Worm (Caenorhabditis elegans): ENCODE measurements around the gene F14H8.2.

F14H8.2 gene

DNA sequence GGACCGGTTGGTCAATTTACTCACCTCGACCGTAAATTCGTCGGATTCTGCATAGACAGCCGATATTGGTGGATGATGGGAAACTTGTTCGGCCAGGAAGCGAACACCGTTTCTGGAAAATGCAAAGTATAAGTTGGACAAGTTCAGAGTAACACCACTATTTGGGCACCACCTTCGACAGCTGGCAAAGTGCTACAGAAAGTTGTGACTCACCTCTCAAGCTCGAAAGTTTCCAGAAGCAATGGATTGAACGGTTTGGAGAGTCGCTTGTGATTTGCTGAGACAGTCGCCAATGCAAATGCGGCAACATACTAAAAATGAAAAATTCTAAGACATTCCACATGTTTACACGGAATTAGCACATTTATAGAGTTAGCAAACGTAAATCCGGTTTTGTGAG, 6.8 kb downstream of the F14H8.2 start:
- TF ChIP-seq aha-1 (tag), result peak; percentile 90
- TF ChIP-seq lin-1 (GFP tag; IDR thresholded peaks at IDR 0.05), result no peak

DNA sequence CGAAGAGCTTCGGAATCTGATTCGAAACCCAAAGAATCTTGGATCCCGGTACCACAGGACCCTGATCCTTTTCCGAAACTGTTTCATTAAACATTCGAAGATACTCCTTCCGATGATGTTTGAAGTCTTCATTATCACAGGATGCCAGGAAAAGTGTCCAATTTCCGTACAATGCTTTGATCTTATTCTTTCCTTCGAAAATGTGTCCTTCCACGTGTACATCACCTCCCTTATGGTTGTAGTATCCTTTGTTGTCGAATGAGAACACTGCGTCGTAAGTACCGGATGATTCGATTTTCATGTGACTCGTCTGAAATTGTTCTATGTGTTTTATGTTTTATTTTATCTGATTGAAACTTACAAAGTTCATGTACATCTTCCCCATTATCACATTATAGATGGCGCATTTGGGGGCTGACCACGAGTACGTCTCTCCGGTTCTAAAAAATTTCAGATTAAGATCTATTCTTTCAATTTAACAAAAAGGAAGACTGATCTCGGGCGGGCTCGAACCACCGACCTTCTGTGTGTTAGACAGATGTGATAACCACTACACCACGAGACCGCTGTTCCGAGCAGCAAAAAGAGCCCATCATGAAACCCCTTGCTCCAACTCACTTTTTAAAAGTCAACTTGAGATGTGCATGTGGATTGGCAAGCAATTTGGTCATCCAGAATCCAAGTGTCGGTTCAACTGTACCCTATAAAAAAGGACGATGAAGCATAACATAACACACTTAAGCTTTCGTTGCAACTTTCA, 7.4 kb downstream of the F14H8.2 start:
- TF ChIP-seq vab-7 (GFP tag; IDR thresholded peaks at IDR 0.05), result peak; percentile 60
- no peak for TF ChIP-seq fkh-10 (GFP tag; optimal IDR thresholded peaks at IDR 0.05)
- TF ChIP-seq egl-27 (tag; optimal IDR thresholded peaks at IDR 0.05), result no peak
- TF ChIP-seq hlh-30 (tag; optimal IDR thresholded peaks at IDR 0.05; ENCODE audit: insufficient read depth), result peak; percentile 29
- TF ChIP-seq nhr-25 (tag; optimal IDR thresholded peaks at IDR 0.05; ENCODE audit: borderline replicate concordance, insufficient read depth), result no peak
- TF ChIP-seq ceh-44 (GFP tag; IDR thresholded peaks at IDR 0.05), result 0 out of 2 replicates have a peak, but pooled peaks have one; percentile 19
- no peak; the same call in 1 of the 2 replicates for TF ChIP-seq mdt-29 (GFP tag; IDR thresholded peaks at IDR 0.05)
- TF ChIP-seq nhr-42 (GFP tag; IDR thresholded peaks at IDR 0.05), result 0 out of 2 replicates have a peak, but pooled peaks have one; percentile 14
- TF ChIP-seq lim-7 (GFP tag; IDR thresholded peaks at IDR 0.05), result 0 out of 2 replicates have a peak, but pooled peaks have one; percentile 15
- TF ChIP-seq saeg-2 (GFP tag; IDR thresholded peaks at IDR 0.05), result no peak
- peak; percentile 41; the same call in 1 of the 2 replicates for TF ChIP-seq dmd-8 (GFP tag; IDR thresholded peaks at IDR 0.05)
- peak; percentile 40 for TF ChIP-seq nhr-48 (tag; optimal IDR thresholded peaks at IDR 0.05)
- peak in 1 of 2 experiments; percentile 60 for TF ChIP-seq unc-62 (GFP tag; optimal IDR thresholded peaks at IDR 0.05 in 1 of 2)
- no peak for TF ChIP-seq unc-62 (tag; optimal IDR thresholded peaks at IDR 0.05)
- peak; percentile 17 for TF ChIP-seq T20F7.1 (GFP tag; optimal IDR thresholded peaks at IDR 0.05)
- TF ChIP-seq hmg-1.1 (GFP tag; IDR thresholded peaks at IDR 0.05), result peak; percentile 17; the same call in 1 of the 2 replicates
- no peak for TF ChIP-seq rbr-2 (tag; optimal IDR thresholded peaks at IDR 0.05)
- peak; percentile 40; the same call in 1 of the 2 replicates for TF ChIP-seq T26A8.4 (GFP tag; IDR thresholded peaks at IDR 0.05)
- TF ChIP-seq nhr-111 (GFP tag; optimal IDR thresholded peaks at IDR 0.05), result no peak
- TF ChIP-seq lin-38 (GFP tag; IDR thresholded peaks at IDR 0.05), result peak; percentile 66
- no peak for TF ChIP-seq F49E8.2 (tag; optimal IDR thresholded peaks at IDR 0.05; ENCODE audit: borderline replicate concordance)
- 0 out of 2 replicates have a peak, but pooled peaks have one; percentile 33 for TF ChIP-seq pha-4 (GFP tag; IDR thresholded peaks at IDR 0.05)
- TF ChIP-seq pha-4 (tag; optimal IDR thresholded peaks at IDR 0.05), result no peak
- TF ChIP-seq madf-9 (GFP tag; conservative IDR thresholded peaks at IDR 0.05), result no peak
- peak; percentile 26 for TF ChIP-seq mes-2 (tag; optimal IDR thresholded peaks at IDR 0.05; ENCODE audit: poor library complexity, severe bottlenecking)
- TF ChIP-seq lin-29 (GFP tag; IDR thresholded peaks at IDR 0.05), result no peak
- no peak for TF ChIP-seq nhr-28 (tag; optimal IDR thresholded peaks at IDR 0.05)
- no peak for TF ChIP-seq zfp-2 (tag; optimal IDR thresholded peaks at IDR 0.05)
- no peak for TF ChIP-seq D1046.2 (GFP tag; IDR thresholded peaks at IDR 0.05)
- TF ChIP-seq hlh-11 (tag; optimal IDR thresholded peaks at IDR 0.05), result peak; percentile 16
- TF ChIP-seq gei-8 (GFP tag; optimal IDR thresholded peaks at IDR 0.05), result peak; percentile 46
- no peak for TF ChIP-seq R02D3.7 (tag; optimal IDR thresholded peaks at IDR 0.05)
- TF ChIP-seq F37D6.2 (tag; optimal IDR thresholded peaks at IDR 0.05), result no peak
- TF ChIP-seq snpc-1.2 (GFP tag; IDR thresholded peaks at IDR 0.05), result 0 out of 2 replicates have a peak, but pooled peaks have one; percentile 43
- TF ChIP-seq spr-1 (tag; optimal IDR thresholded peaks at IDR 0.05), result peak; percentile 21
- peak; percentile 46 for TF ChIP-seq aha-1 (tag)
- no peak for TF ChIP-seq ZK337.2 (GFP tag; IDR thresholded peaks at IDR 0.05)
- TF ChIP-seq F44E2.7 (GFP tag; IDR thresholded peaks at IDR 0.05), result no peak
- TF ChIP-seq dmd-9 (GFP tag; IDR thresholded peaks at IDR 0.05), result no peak
- TF ChIP-seq Y5F2A.4 (GFP tag; optimal IDR thresholded peaks at IDR 0.05), result no peak
- no peak for TF ChIP-seq lir-3 (tag; optimal IDR thresholded peaks at IDR 0.05)
- no peak for TF ChIP-seq hif-1 (tag; optimal IDR thresholded peaks at IDR 0.05)
- no peak for TF ChIP-seq spr-3 (GFP tag; optimal IDR thresholded peaks at IDR 0.05)
- TF ChIP-seq Y75B8A.6 (GFP tag; IDR thresholded peaks at IDR 0.05), result no peak
- TF ChIP-seq nhr-6 (tag; optimal IDR thresholded peaks at IDR 0.05), result no peak
